Worm (Caenorhabditis elegans) whole organism, L3 larva: ENCODE results near the gene F54C8.7.

Source experiments
- ceh-82 ChIP-seq: fragments of 150-350 bp; optimal IDR thresholded peaks from 2 replicates; lab custom pipeline; 2014; ENCODE audit warnings: missing biosample characterization, missing genetic modification characterization
- daf-12 ChIP-seq: fragments of 150-350 bp; optimal IDR thresholded peaks from 2 replicates; lab custom pipeline; 2014; ENCODE audit warnings: missing biosample characterization, missing genetic modification reagents, missing genetic modification characterization
- egl-27 ChIP-seq: sonication (generic microtip); optimal IDR thresholded peaks from 4 replicates; lab custom pipeline; 2017; ENCODE audit warnings: missing biosample characterization, missing genetic modification reagents, missing genetic modification characterization
- lin-15B ChIP-seq: fragments of 150-350 bp; optimal IDR thresholded peaks from 2 replicates; lab custom pipeline; 2014; ENCODE audit warnings: missing biosample characterization, missing genetic modification characterization
- nhr-77 ChIP-seq: fragments of 150-350 bp; optimal IDR thresholded peaks from 2 replicates; lab custom pipeline; 2014; ENCODE audit warnings: missing biosample characterization, missing genetic modification characterization

DNA sequence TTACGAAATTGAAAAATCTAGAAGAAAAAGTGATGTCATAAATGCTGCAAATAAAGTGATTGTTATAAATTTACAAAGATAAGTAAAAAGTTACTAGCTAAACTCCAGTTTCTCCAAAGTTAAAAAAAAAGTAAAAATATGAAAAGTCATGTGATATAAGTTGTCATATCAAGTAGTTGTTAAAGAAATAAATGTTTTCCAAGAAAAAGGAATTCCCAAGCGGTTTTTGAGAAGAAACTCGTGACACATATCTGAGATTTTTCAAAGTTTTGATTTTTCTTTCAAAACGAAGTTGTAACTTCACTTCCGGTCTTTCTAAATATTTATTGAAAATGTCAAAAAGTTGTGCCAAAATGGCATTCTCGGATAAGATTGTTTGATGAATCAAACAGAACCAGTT is 47.2 kb upstream of the F54C8.7 start:
- TF ChIP-seq lin-15B (tag; lab: Kevin White, UChicago) (no peak), nhr-77 (no peak), daf-12 (no peak), egl-27 (tag; lab: Kevin White, UChicago) (no peak), ceh-82 (tag; lab: Kevin White, UChicago) (no peak)
